Worm (Caenorhabditis elegans) whole organism, midembryonic: Measurements from ENCODE around the gene Y37D8A.25.

Source experiments
- T22C8.4 ChIP-seq: fragments of 200-800 bp; sonication (Bioruptor generic); IDR thresholded peaks from 2 replicates; pipeline ENCODE4 v1.3.6; 2022; ENCODE audit warnings: missing genetic modification characterization, missing compliant biosample characterization
- cog-1 ChIP-seq: sonication (generic microtip); optimal IDR thresholded peaks from 2 replicates; lab custom pipeline; 2016; ENCODE audit warnings: missing genetic modification characterization, missing compliant biosample characterization
- flt-1 ChIP-seq: fragments of 200-800 bp; sonication (Bioruptor generic); IDR thresholded peaks from 2 replicates; pipeline ENCODE4 v1.3.6; 2022; ENCODE audit warnings: missing genetic modification characterization, missing compliant biosample characterization
- klf-2 ChIP-seq: fragments of 200-800 bp; sonication (Bioruptor generic); conservative IDR thresholded peaks from 2 replicates; pipeline ENCODE4 v1.3.6; 2022; ENCODE audit warnings: missing genetic modification reagents, missing genetic modification characterization, missing compliant biosample characterization
- med-1 ChIP-seq: sonication (generic microtip); optimal IDR thresholded peaks from 2 replicates; lab custom pipeline; 2017; ENCODE audit warnings: missing genetic modification characterization, mild to moderate bottlenecking, missing compliant biosample characterization, antibody characterized with exemption, missing genetic modification reagents; ENCODE audit not compliant: insufficient read depth
- ref-1 ChIP-seq: fragments of 200-800 bp; sonication (Bioruptor generic); conservative IDR thresholded peaks from 2 replicates; pipeline ENCODE4 v1.3.6; 2022; ENCODE audit warnings: missing genetic modification reagents, missing genetic modification characterization, missing compliant biosample characterization
- tab-1 ChIP-seq: fragments of 200-800 bp; sonication (Bioruptor generic); IDR thresholded peaks from 2 replicates; pipeline ENCODE4 v1.3.6; 2022; ENCODE audit warnings: missing genetic modification characterization, missing compliant biosample characterization
- ztf-23 ChIP-seq: fragments of 200-800 bp; sonication (Bioruptor generic); IDR thresholded peaks from 2 replicates; pipeline ENCODE4 v1.3.6; 2022; ENCODE audit warnings: missing genetic modification reagents, missing genetic modification characterization, missing compliant biosample characterization
- ztf-29 ChIP-seq: fragments of 200-800 bp; sonication (Bioruptor generic); IDR thresholded peaks from 2 replicates; pipeline ENCODE4 v1.3.6; 2022; ENCODE audit warnings: missing genetic modification reagents, missing genetic modification characterization, missing compliant biosample characterization

Gene Y37D8A.25

ce11 chrIII:12783878-12784277 is 36.2 kb downstream of the Y37D8A.25 start:
- TF ChIP-seq tab-1 (GFP tag; lab: Robert Waterston, UW) = no peak

ce11 chrIII:12779676-12780337 is 40.2 kb downstream of the Y37D8A.25 start, which contains the start of gene gab-1:
Gene gab-1, minus strand, starts transcription at chrIII:12779726.
- TF ChIP-seq klf-2 = no peak
- no peak for TF ChIP-seq med-1 (GFP tag; lab: Kevin White, UChicago)
- no peak for TF ChIP-seq cog-1 (tag; lab: Kevin White, UChicago)

ce11 chrIII:12773753-12774152 is 46.3 kb downstream of the Y37D8A.25 start:
- TF ChIP-seq flt-1 = no peak
- TF ChIP-seq klf-2 = no peak
- no peak for TF ChIP-seq ref-1 (GFP tag; lab: Robert Waterston, UW)
- no peak for TF ChIP-seq T22C8.4 (GFP tag; lab: Robert Waterston, UW)
- no peak for TF ChIP-seq ztf-29 (GFP tag; lab: Robert Waterston, UW)
- no peak for TF ChIP-seq tab-1 (GFP tag; lab: Robert Waterston, UW)
- TF ChIP-seq ztf-23 (GFP tag; lab: Robert Waterston, UW) = no peak
- no peak for TF ChIP-seq cog-1 (tag; lab: Kevin White, UChicago)
